Fruit fly (Drosophila melanogaster): Measurements from ENCODE around the gene Naa30A.
A peak's percentile ranks its signal among the peaks of the same experiment; 100 is the strongest.

The Naa30A gene

DNA sequence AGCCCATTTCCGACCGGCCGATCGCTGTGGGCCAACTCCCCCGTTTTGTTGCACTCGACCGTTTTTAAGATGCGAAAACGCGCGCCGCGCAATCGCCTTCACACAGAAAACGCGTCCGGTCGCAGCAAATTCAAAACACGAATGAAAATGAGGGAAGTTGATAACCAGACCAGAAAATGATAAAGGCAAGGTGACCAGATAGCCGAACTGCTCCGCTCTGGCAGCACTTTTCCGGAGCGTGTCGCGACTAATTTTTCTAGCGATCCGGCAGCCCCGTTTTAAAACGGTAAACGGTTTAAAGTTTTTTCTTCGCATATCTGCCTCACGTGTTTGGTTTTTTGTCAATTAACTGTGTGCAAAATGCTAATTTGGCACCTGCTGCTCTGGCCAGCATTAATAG lies 19.7 kb upstream of the Naa30A start, which contains the start of gene DAAM (continued):
- TF ChIP-seq CG4617 (GFP tag; optimal IDR thresholded peaks at IDR 0.05; ENCODE audit: borderline replicate concordance) (no peak), Dp (GFP tag; optimal IDR thresholded peaks at IDR 0.05) (peak; percentile 80), CG12236 (GFP tag; optimal IDR thresholded peaks at IDR 0.05) (no peak), CG33557 (GFP tag; optimal IDR thresholded peaks at IDR 0.05) (no peak), CG12071 (GFP tag; optimal IDR thresholded peaks at IDR 0.05) (no peak), seq (GFP tag; IDR thresholded peaks at IDR 0.05) (no peak), aop (GFP tag; IDR thresholded peaks at IDR 0.05) (no peak), luna (GFP tag; optimal IDR thresholded peaks at IDR 0.05) (peak; percentile 18), cas (GFP tag; IDR thresholded peaks at IDR 0.05) (no peak), CG7556 (GFP tag; optimal IDR thresholded peaks at IDR 0.05) (no peak), CG6689 (GFP tag; IDR thresholded peaks at IDR 0.05) (no peak), HLH54F (GFP tag; optimal IDR thresholded peaks at IDR 0.05) (no peak), wor (GFP tag; IDR thresholded peaks at IDR 0.05) (no peak), gem (tag; optimal IDR thresholded peaks at IDR 0.05) (no peak), CG4854 (GFP tag; optimal IDR thresholded peaks at IDR 0.05) (no peak), hb (GFP tag; IDR thresholded peaks at IDR 0.05; ENCODE audit: partially characterized antibody) (0 out of 3 replicates have a peak, but pooled peaks have one; percentile 51), Dfd (GFP tag; optimal IDR thresholded peaks at IDR 0.05) (no peak), Sox100B (GFP tag; optimal IDR thresholded peaks at IDR 0.05) (no peak), esg (GFP tag; conservative IDR thresholded peaks at IDR 0.05) (no peak), Hand (GFP tag; optimal IDR thresholded peaks at IDR 0.05) (no peak), CG8765 (GFP tag; IDR thresholded peaks at IDR 0.05) (no peak), Gug (GFP tag; IDR thresholded peaks at IDR 0.05) (no peak), eve (GFP tag; optimal IDR thresholded peaks at IDR 0.05) (no peak), CG18619 (GFP tag; optimal IDR thresholded peaks at IDR 0.05) (peak; percentile 48), yki (optimal IDR thresholded peaks at IDR 0.05) (no peak), hkb (optimal IDR thresholded peaks at IDR 0.05) (peak; percentile 75), hkb (GFP tag; IDR thresholded peaks at IDR 0.05) (peak; percentile 34; the same call in 1 of the 2 replicates), CG6254 (GFP tag; optimal IDR thresholded peaks at IDR 0.05) (no peak), HLH4C (GFP tag; IDR thresholded peaks at IDR 0.05; ENCODE audit: partially characterized antibody) (peak; percentile 55), CG10366 (GFP tag; IDR thresholded peaks at IDR 0.05) (no peak; the same call in 1 of the 2 replicates), pfk (GFP tag; optimal IDR thresholded peaks at IDR 0.05) (no peak), Dll (GFP tag; IDR thresholded peaks at IDR 0.05; ENCODE audit: partially characterized antibody) (0 out of 4 replicates have a peak, but pooled peaks have one; percentile 26), Fer2 (tag; optimal IDR thresholded peaks at IDR 0.05) (no peak), CG2120 (GFP tag; optimal IDR thresholded peaks at IDR 0.05) (no peak), CG7786 (GFP tag; optimal IDR thresholded peaks at IDR 0.05) (peak; percentile 8), Fer1 (GFP tag; optimal IDR thresholded peaks at IDR 0.05) (no peak), nerfin-2 (GFP tag; IDR thresholded peaks at IDR 0.05; ENCODE audit: partially characterized antibody) (peak; percentile 59; the same call in 1 of the 2 replicates), fd3F (GFP tag; optimal IDR thresholded peaks at IDR 0.05) (peak; percentile 23), Sry-β (GFP tag; optimal IDR thresholded peaks at IDR 0.05) (no peak), gro (GFP tag; optimal IDR thresholded peaks at IDR 0.05) (no peak), unc-4 (GFP tag; IDR thresholded peaks at IDR 0.05; ENCODE audit: partially characterized antibody) (peak; percentile 41), lab (GFP tag; optimal IDR thresholded peaks at IDR 0.05) (peak; percentile 78), Mad (GFP tag; optimal IDR thresholded peaks at IDR 0.05) (peak; percentile 57), chinmo (GFP tag; IDR thresholded peaks at IDR 0.05; ENCODE audit: partially characterized antibody) (no peak), B-H1 (GFP tag; IDR thresholded peaks at IDR 0.05) (no peak), CG8089 (GFP tag; optimal IDR thresholded peaks at IDR 0.05) (peak; percentile 7), zf30C (GFP tag; optimal IDR thresholded peaks at IDR 0.05) (no peak), peb (GFP tag; IDR thresholded peaks at IDR 0.05) (no peak), twi (tag; optimal IDR thresholded peaks at IDR 0.05) (no peak), CG4730 (GFP tag; IDR thresholded peaks at IDR 0.05) (no peak), Antp (GFP tag; optimal IDR thresholded peaks at IDR 0.05) (peak; percentile 21), CG31388 (GFP tag; optimal IDR thresholded peaks at IDR 0.05) (no peak)

All from whole organism, embryonic.